Worm (Caenorhabditis elegans) whole organism, young adult: ENCODE results near the gene M163.11.

ENCODE experiments used
- B0261.1 ChIP-seq: sonication (generic microtip); optimal IDR thresholded peaks from 2 replicates; lab custom pipeline; 2016; ENCODE audit warnings: mild to moderate bottlenecking, missing genetic modification characterization, moderate library complexity, missing compliant biosample characterization
- B0336.3 ChIP-seq: fragments of 200-800 bp; sonication (Bioruptor generic); IDR thresholded peaks from 2 replicates; pipeline ENCODE4 v1.3.6; 2022; ENCODE audit warnings: missing genetic modification characterization, missing compliant biosample characterization
- C06A6.2 ChIP-seq: fragments of 200-800 bp; sonication (Bioruptor generic); conservative IDR thresholded peaks from 2 replicates; pipeline ENCODE4 v1.3.6; 2022; ENCODE audit warnings: missing genetic modification characterization, missing compliant biosample characterization
- F49E8.2 ChIP-seq: sonication (generic microtip); optimal IDR thresholded peaks from 3 replicates; lab custom pipeline; 2017; ENCODE audit warnings: missing genetic modification characterization, mild to moderate bottlenecking, missing compliant biosample characterization, antibody characterized with exemption, moderate library complexity; ENCODE audit not compliant: insufficient read depth
- F57A8.1 ChIP-seq: fragments of 200-800 bp; sonication (Bioruptor generic); optimal IDR thresholded peaks from 2 replicates; lab custom pipeline; 2018; ENCODE audit warnings: mild to moderate bottlenecking, missing genetic modification characterization, moderate library complexity, missing compliant biosample characterization
- T26A5.8 ChIP-seq: sonication (generic microtip); optimal IDR thresholded peaks from 2 replicates; lab custom pipeline; 2016; ENCODE audit warnings: missing genetic modification characterization, missing compliant biosample characterization
- Y53G8AR.9 ChIP-seq: fragments of 200-800 bp; sonication (Bioruptor generic); conservative IDR thresholded peaks from 2 replicates; pipeline ENCODE4 v1.3.6; 2022; ENCODE audit warnings: missing genetic modification reagents, missing genetic modification characterization, missing compliant biosample characterization
- Y67H2A.10 ChIP-seq: fragments of 200-800 bp; sonication (Bioruptor generic); conservative IDR thresholded peaks from 2 replicates; pipeline ENCODE4 v1.3.6; 2022; ENCODE audit warnings: missing genetic modification reagents, missing genetic modification characterization, missing compliant biosample characterization
- Y79H2A.3 ChIP-seq: fragments of 200-800 bp; sonication (Bioruptor generic); conservative IDR thresholded peaks from 2 replicates; pipeline ENCODE4 v1.3.6; 2022; ENCODE audit warnings: missing genetic modification reagents, missing genetic modification characterization, missing compliant biosample characterization
- akir-1 ChIP-seq: fragments of 200-800 bp; sonication (Bioruptor generic); optimal IDR thresholded peaks from 2 replicates; lab custom pipeline; 2018; ENCODE audit warnings: mild to moderate bottlenecking, missing genetic modification characterization, moderate library complexity, missing compliant biosample characterization
- ama-1 ChIP-seq, 3 experiments: fragments of 150-350 bp in 1 of 3; sonication (generic microtip) in 2 of 3; optimal IDR thresholded peaks; 2 replicates each; lab custom pipeline; 2014 to 2018; ENCODE audit warnings: missing biosample characterization in 2 of 3, missing genetic modification characterization in 2 of 3, missing genetic modification reagents in 2 of 3
- atf-7 ChIP-seq: sonication (generic microtip); optimal IDR thresholded peaks from 2 replicates; lab custom pipeline; 2017; ENCODE audit warnings: mild to moderate bottlenecking, missing genetic modification characterization, missing compliant biosample characterization
- attf-3 ChIP-seq: fragments of 200-800 bp; sonication (Bioruptor generic); conservative IDR thresholded peaks from 2 replicates; pipeline ENCODE4 v1.3.6; 2022; ENCODE audit warnings: missing genetic modification reagents, missing genetic modification characterization, missing compliant biosample characterization
- ccch-3 ChIP-seq: fragments of 200-800 bp; sonication (Bioruptor generic); optimal IDR thresholded peaks from 2 replicates; lab custom pipeline; 2018; ENCODE audit warnings: mild to moderate bottlenecking, missing genetic modification characterization, missing compliant biosample characterization
- ceh-27 ChIP-seq: fragments of 200-800 bp; sonication (Bioruptor generic); optimal IDR thresholded peaks from 2 replicates; lab custom pipeline; 2018; ENCODE audit warnings: mild to moderate bottlenecking, missing genetic modification characterization, moderate library complexity, missing compliant biosample characterization
- ceh-58 ChIP-seq: fragments of 200-800 bp; sonication (Bioruptor generic); IDR thresholded peaks from 2 replicates; pipeline ENCODE4 v1.3.6; 2022; ENCODE audit warnings: missing genetic modification characterization, missing compliant biosample characterization
- die-1 ChIP-seq: sonication (generic microtip); optimal IDR thresholded peaks from 2 replicates; lab custom pipeline; 2016; ENCODE audit warnings: missing genotype, mild to moderate bottlenecking, missing genetic modification characterization, missing compliant biosample characterization
- dpff-1 ChIP-seq: sonication (generic microtip); optimal IDR thresholded peaks from 2 replicates; lab custom pipeline; 2017; ENCODE audit warnings: mild to moderate bottlenecking, missing genetic modification characterization, missing compliant biosample characterization
- dpl-1 ChIP-seq: fragments of 150-350 bp; optimal IDR thresholded peaks from 2 replicates; lab custom pipeline; 2014; ENCODE audit warnings: missing biosample characterization, missing genetic modification reagents, missing genetic modification characterization
- efl-1 ChIP-seq: fragments of 150-350 bp; optimal IDR thresholded peaks from 2 replicates; lab custom pipeline; 2014; ENCODE audit warnings: missing biosample characterization, missing genetic modification reagents, missing genetic modification characterization
- ekl-4 ChIP-seq: fragments of 200-800 bp; sonication (Bioruptor generic); IDR thresholded peaks from 2 replicates; pipeline ENCODE4 v1.3.6; 2022; ENCODE audit warnings: missing genetic modification reagents, missing genetic modification characterization, missing compliant biosample characterization
- hmg-1.2 ChIP-seq: fragments of 200-800 bp; sonication (Bioruptor generic); IDR thresholded peaks from 2 replicates; pipeline ENCODE4 v1.3.6; 2022; ENCODE audit warnings: missing genetic modification reagents, missing genetic modification characterization, missing compliant biosample characterization
- lag-1 ChIP-seq: fragments of 200-800 bp; sonication (Bioruptor generic); IDR thresholded peaks from 2 replicates; pipeline ENCODE4 v1.3.6; 2022; ENCODE audit warnings: missing genetic modification reagents, missing genetic modification characterization, missing compliant biosample characterization
- let-607 ChIP-seq, 2 experiments: fragments of 200-800 bp in 1 of 2; sonication (Bioruptor generic) in 1 of 2; sonication (generic microtip) in 1 of 2; optimal IDR thresholded peaks; 2 replicates each; lab custom pipeline; 2016 to 2018; ENCODE audit warnings: mild to moderate bottlenecking in 2 of 2, missing compliant biosample characterization in 2 of 2, missing genetic modification characterization in 2 of 2, moderate library complexity in 2 of 2, missing genotype in 1 of 2
- lin-35 ChIP-seq, 3 experiments: fragments of 150-350 bp in 2 of 3; sonication (generic microtip) in 1 of 3; optimal IDR thresholded peaks; 2 replicates each; lab custom pipeline; 2014 to 2018; ENCODE audit warnings: missing biosample characterization in 3 of 3, missing genetic modification characterization in 3 of 3, missing genetic modification reagents in 3 of 3
- lir-1 ChIP-seq: fragments of 200-800 bp; sonication (Bioruptor generic); conservative IDR thresholded peaks from 2 replicates; pipeline ENCODE4 v1.3.6; 2022; ENCODE audit warnings: missing genetic modification reagents, missing genetic modification characterization, missing compliant biosample characterization
- lsl-1 ChIP-seq: fragments of 200-800 bp; sonication (Bioruptor generic); optimal IDR thresholded peaks from 2 replicates; lab custom pipeline; 2018; ENCODE audit warnings: mild to moderate bottlenecking, missing genetic modification characterization, moderate library complexity, missing compliant biosample characterization
- madf-10 ChIP-seq: sonication (generic microtip); optimal IDR thresholded peaks from 2 replicates; lab custom pipeline; 2016; ENCODE audit warnings: mild to moderate bottlenecking, missing genetic modification characterization, missing compliant biosample characterization
- nfya-2 ChIP-seq: fragments of 200-800 bp; sonication (Bioruptor generic); IDR thresholded peaks from 2 replicates; pipeline ENCODE4 v1.3.6; 2022; ENCODE audit warnings: missing genetic modification reagents, missing genetic modification characterization, missing compliant biosample characterization
- nhr-179 ChIP-seq: sonication (generic microtip); optimal IDR thresholded peaks from 2 replicates; lab custom pipeline; 2016; ENCODE audit warnings: mild to moderate bottlenecking, missing genetic modification characterization, missing compliant biosample characterization
- nhr-90 ChIP-seq: sonication (generic microtip); optimal IDR thresholded peaks from 2 replicates; lab custom pipeline; 2016; ENCODE audit warnings: missing genotype, mild to moderate bottlenecking, missing genetic modification characterization, missing compliant biosample characterization
- rec-8 ChIP-seq, 2 experiments: sonication (generic microtip); optimal IDR thresholded peaks; 2 replicates each; lab custom pipeline; 2016; ENCODE audit warnings: mild to moderate bottlenecking in 2 of 2, missing genetic modification characterization in 2 of 2, missing genetic modification reagents in 2 of 2, missing genotype in 2 of 2, missing biosample characterization in 1 of 2, missing compliant biosample characterization in 1 of 2, moderate library complexity in 1 of 2
- sdz-38 ChIP-seq: sonication (generic microtip); optimal IDR thresholded peaks from 2 replicates; lab custom pipeline; 2016; ENCODE audit warnings: missing genotype, missing genetic modification characterization, missing compliant biosample characterization
- sea-2 ChIP-seq: fragments of 200-800 bp; sonication (Bioruptor generic); IDR thresholded peaks from 2 replicates; pipeline ENCODE4 v1.3.6; 2022; ENCODE audit warnings: missing genetic modification characterization, missing compliant biosample characterization
- snpc-1.3 ChIP-seq: sonication (generic microtip); optimal IDR thresholded peaks from 2 replicates; lab custom pipeline; 2017; ENCODE audit warnings: missing genetic modification characterization, mild to moderate bottlenecking, missing compliant biosample characterization, antibody characterized with exemption, moderate library complexity, missing genotype, missing genetic modification reagents; ENCODE audit not compliant: insufficient read depth
- snpc-3.4 ChIP-seq: sonication (generic microtip); optimal IDR thresholded peaks from 2 replicates; lab custom pipeline; 2017; ENCODE audit warnings: missing genetic modification characterization, mild to moderate bottlenecking, missing compliant biosample characterization, antibody characterized with exemption, moderate library complexity, missing genotype, missing genetic modification reagents
- tlf-1 ChIP-seq: fragments of 200-800 bp; sonication (Bioruptor generic); optimal IDR thresholded peaks from 2 replicates; lab custom pipeline; 2018; ENCODE audit warnings: mild to moderate bottlenecking, missing genetic modification characterization, missing compliant biosample characterization
- unc-130 ChIP-seq: sonication (generic microtip); optimal IDR thresholded peaks from 2 replicates; lab custom pipeline; 2016; ENCODE audit warnings: missing genetic modification reagents, missing genetic modification characterization, missing compliant biosample characterization
- unc-62 ChIP-seq: fragments of 150-350 bp; optimal IDR thresholded peaks from 2 replicates; lab custom pipeline; 2014; ENCODE audit warnings: missing biosample characterization, missing genetic modification reagents, missing genetic modification characterization
- xnd-1 ChIP-seq: sonication (generic microtip); optimal IDR thresholded peaks from 2 replicates; lab custom pipeline; 2016; ENCODE audit warnings: missing genotype, missing genetic modification reagents, missing genetic modification characterization, missing compliant biosample characterization
- zfh-2 ChIP-seq: fragments of 200-800 bp; sonication (Bioruptor generic); conservative IDR thresholded peaks from 2 replicates; pipeline ENCODE4 v1.3.6; 2022; ENCODE audit warnings: missing genetic modification reagents, missing genetic modification characterization, missing compliant biosample characterization
- ztf-22 ChIP-seq: fragments of 200-800 bp; sonication (Bioruptor generic); optimal IDR thresholded peaks from 2 replicates; lab custom pipeline; 2018; ENCODE audit warnings: mild to moderate bottlenecking, missing genetic modification characterization, moderate library complexity, missing compliant biosample characterization
- ztf-26 ChIP-seq: sonication (generic microtip); optimal IDR thresholded peaks from 2 replicates; lab custom pipeline; 2017; ENCODE audit warnings: missing genetic modification characterization, missing compliant biosample characterization
- ztf-28 ChIP-seq: fragments of 200-800 bp; sonication (Bioruptor generic); IDR thresholded peaks from 2 replicates; pipeline ENCODE4 v1.3.6; 2022; ENCODE audit warnings: missing genetic modification reagents, missing genetic modification characterization, missing compliant biosample characterization
- ztf-3 ChIP-seq: fragments of 200-800 bp; sonication (Bioruptor generic); optimal IDR thresholded peaks from 2 replicates; lab custom pipeline; 2018; ENCODE audit warnings: mild to moderate bottlenecking, missing genetic modification characterization, missing compliant biosample characterization
- ztf-6 ChIP-seq: fragments of 200-800 bp; sonication (Bioruptor generic); IDR thresholded peaks from 2 replicates; pipeline ENCODE4 v1.3.6; 2022; ENCODE audit warnings: missing genetic modification reagents, missing genetic modification characterization, missing compliant biosample characterization

Gene M163.11

DNA sequence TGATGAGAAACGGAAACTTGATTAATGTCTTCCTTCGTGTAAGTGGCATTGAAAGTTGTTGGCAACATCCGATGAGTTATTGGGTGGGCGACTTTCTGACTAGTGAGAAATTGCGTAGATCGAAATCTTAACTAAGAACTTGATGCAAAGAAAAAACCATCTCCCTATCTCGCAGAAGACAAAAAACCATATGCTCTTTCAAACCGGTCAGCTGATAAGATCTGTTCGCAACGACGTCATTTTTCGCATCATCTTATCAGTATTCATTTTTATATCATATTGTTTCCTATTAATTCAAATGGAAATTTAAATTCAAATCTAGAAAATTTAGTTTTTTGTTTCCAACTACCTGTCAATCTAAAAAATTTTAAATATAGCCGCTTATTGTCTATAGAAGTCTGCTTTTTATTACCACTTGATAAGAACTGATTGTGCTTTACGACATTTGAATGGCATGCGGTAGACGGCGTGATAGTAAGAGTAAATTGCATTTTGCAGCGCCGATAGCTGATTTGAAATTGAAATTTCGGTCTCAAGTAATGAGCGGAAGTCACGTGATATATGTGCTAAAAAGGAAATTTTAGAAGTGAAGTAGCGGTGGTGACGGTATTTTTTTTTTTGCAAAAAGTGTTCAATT is 21.4 kb downstream of the M163.11 start (continued):
- TF ChIP-seq attf-3 (GFP tag; lab: Robert Waterston, UW) (no peak), Y53G8AR.9 (GFP tag; lab: Robert Waterston, UW) (no peak), dpff-1 (no peak), F57A8.1 (GFP tag; lab: Kevin White, UChicago) (no peak), dpl-1 (no peak), lir-1 (GFP tag; lab: Robert Waterston, UW) (no peak), ama-1 (optimal IDR thresholded peaks at IDR 0.05; lab: Kevin White, UChicago) (no peak), ama-1 (GFP tag; optimal IDR thresholded peaks at IDR 0.05; lab: Kevin White, UChicago) (no peak), die-1 (tag; lab: Kevin White, UChicago) (no peak), ccch-3 (GFP tag; lab: Kevin White, UChicago) (no peak), ztf-26 (tag; lab: Kevin White, UChicago) (no peak), lsl-1 (GFP tag; lab: Kevin White, UChicago) (no peak), Y79H2A.3 (GFP tag; lab: Robert Waterston, UW) (no peak), snpc-3.4 (tag; lab: Kevin White, UChicago) (no peak), ceh-27 (GFP tag; lab: Kevin White, UChicago) (no peak), ceh-58 (GFP tag; lab: Robert Waterston, UW) (no peak), C06A6.2 (GFP tag; lab: Robert Waterston, UW) (no peak), B0336.3 (GFP tag; lab: Robert Waterston, UW) (peak; percentile 51; the same call in 1 of the 2 replicates), xnd-1 (tag; lab: Kevin White, UChicago) (no peak), unc-62 (GFP tag; lab: Kevin White, UChicago) (no peak), nhr-179 (tag; lab: Kevin White, UChicago) (no peak), atf-7 (tag; lab: Kevin White, UChicago) (peak; percentile 92), Y67H2A.10 (GFP tag; lab: Robert Waterston, UW) (no peak), akir-1 (GFP tag; lab: Kevin White, UChicago) (no peak), tlf-1 (GFP tag; lab: Kevin White, UChicago) (peak; percentile 72)

DNA sequence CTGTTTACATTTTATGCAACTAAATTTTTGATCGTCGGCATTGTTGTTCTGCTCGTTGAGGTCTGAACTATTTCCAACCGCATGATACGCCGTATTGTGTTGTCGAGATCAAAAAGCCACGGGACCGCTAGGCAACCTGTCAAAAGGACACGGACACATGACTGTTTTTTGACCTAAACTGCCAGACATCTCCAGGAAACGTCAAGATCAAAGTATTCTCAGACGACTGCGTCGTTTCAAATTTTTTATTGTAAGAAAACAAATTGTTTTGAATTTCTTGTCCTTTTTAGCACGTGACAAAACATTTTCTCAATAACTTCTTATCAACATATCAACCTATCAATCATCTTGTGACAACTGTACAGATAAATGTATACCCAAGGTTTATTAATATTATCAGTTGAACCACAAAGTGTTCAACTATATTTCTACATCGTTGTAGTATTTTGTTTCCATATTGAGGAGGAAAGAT is 23.0 kb downstream of the M163.11 start:
- TF ChIP-seq dpl-1 (no peak), efl-1 (GFP tag; lab: Kevin White, UChicago) (no peak), hmg-1.2 (GFP tag; lab: Robert Waterston, UW) (no peak), ekl-4 (GFP tag; lab: Robert Waterston, UW) (no peak), zfh-2 (GFP tag; lab: Robert Waterston, UW) (no peak; the same call in 1 of the 2 replicates), sdz-38 (no peak), snpc-1.3 (no peak), ztf-22 (GFP tag; lab: Kevin White, UChicago) (peak; percentile 91), lag-1 (GFP tag; lab: Robert Waterston, UW) (no peak), rec-8 (tag; optimal IDR thresholded peaks at IDR 0.05; lab: Kevin White, UChicago) (no peak), atf-7 (tag; lab: Kevin White, UChicago) (peak; percentile 58), madf-10 (no peak), sea-2 (no peak), B0261.1 (tag; lab: Kevin White, UChicago) (no peak), lin-35 (GFP tag; optimal IDR thresholded peaks at IDR 0.05; lab: Kevin White, UChicago) (peak in 1 of 3 experiments; percentile 28), T26A5.8 (tag; lab: Kevin White, UChicago) (no peak), ztf-6 (GFP tag; lab: Robert Waterston, UW) (no peak), nhr-90 (peak; percentile 68), let-607 (tag; optimal IDR thresholded peaks at IDR 0.05; lab: Kevin White, UChicago) (peak in 1 of 2 experiments; percentile 46), ztf-3 (GFP tag; lab: Kevin White, UChicago) (no peak), unc-130 (GFP tag; lab: Kevin White, UChicago) (no peak), nfya-2 (no peak), F49E8.2 (no peak), ztf-28 (no peak)
